Fruit fly (Drosophila melanogaster): ENCODE results near the gene CG14926.
A peak's percentile ranks its signal among the peaks of the same experiment; 100 is the strongest.

CG14926 gene

dm6 chr2L:11343218-11343617 is at the start of gene CG14926:
Gene CG14926 (minus strand): TSS chr2L:11343318.
- TF ChIP-seq CG34406 (GFP tag; optimal IDR thresholded peaks at IDR 0.05) (no peak), fd59A (GFP tag; optimal IDR thresholded peaks at IDR 0.05) (no peak), CG3919 (GFP tag; optimal IDR thresholded peaks at IDR 0.05) (no peak), vri (GFP tag; optimal IDR thresholded peaks at IDR 0.05) (no peak), fd85E (GFP tag; optimal IDR thresholded peaks at IDR 0.05) (no peak), Hr4 (GFP tag; optimal IDR thresholded peaks at IDR 0.05) (no peak), Lpt (GFP tag; optimal IDR thresholded peaks at IDR 0.05) (no peak), CG6854 (GFP tag; optimal IDR thresholded peaks at IDR 0.05) (no peak), lz (GFP tag; optimal IDR thresholded peaks at IDR 0.05) (no peak), Hr38 (GFP tag; optimal IDR thresholded peaks at IDR 0.05) (no peak)

DNA sequence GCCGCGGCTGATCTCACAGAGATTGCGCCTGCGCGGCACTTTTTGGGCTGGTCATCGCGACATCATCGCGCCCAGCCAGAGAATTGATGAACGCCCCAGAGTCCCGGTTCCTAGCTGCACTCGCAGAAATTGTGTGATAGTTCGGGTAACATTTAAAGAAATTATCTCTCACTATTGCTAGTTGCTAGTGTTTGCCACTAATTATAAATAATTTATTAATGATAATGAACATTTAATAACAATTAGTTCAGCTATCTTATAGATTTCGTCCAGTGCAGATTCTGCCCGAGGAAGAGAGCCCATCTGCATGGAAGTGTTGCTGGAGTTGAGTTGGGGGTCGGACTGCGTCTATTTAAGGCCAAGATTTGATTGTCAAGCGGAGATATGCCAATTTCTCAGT is 44.6 kb upstream of the CG14926 start:
- TF ChIP-seq Ets21C (GFP tag; optimal IDR thresholded peaks at IDR 0.05) (no peak), dac (GFP tag; optimal IDR thresholded peaks at IDR 0.05) (no peak), svp (GFP tag) (peak; percentile 32), CG6163 (GFP tag; IDR thresholded peaks at IDR 0.05) (peak; percentile 69), spab (GFP tag; optimal IDR thresholded peaks at IDR 0.05) (no peak), CG10669 (GFP tag; optimal IDR thresholded peaks at IDR 0.05) (peak; percentile 28), fd85E (GFP tag; optimal IDR thresholded peaks at IDR 0.05) (no peak), ss (GFP tag; optimal IDR thresholded peaks at IDR 0.05) (peak; percentile 3 to 18), CG3919 (GFP tag; optimal IDR thresholded peaks at IDR 0.05) (peak; percentile 5), Hr4 (GFP tag; optimal IDR thresholded peaks at IDR 0.05) (no peak), Eip78C (GFP tag) (peak; percentile 66), topi (GFP tag; optimal IDR thresholded peaks at IDR 0.05) (no peak), CG3032 (tag; optimal IDR thresholded peaks at IDR 0.05) (peak; percentile 31), Eip75B (GFP tag; optimal IDR thresholded peaks at IDR 0.05) (no peak), Eip93F (GFP tag; optimal IDR thresholded peaks at IDR 0.05) (no peak), CG10631 (GFP tag; optimal IDR thresholded peaks at IDR 0.05) (peak; percentile 31), salr (GFP tag; optimal IDR thresholded peaks at IDR 0.05) (peak in 1 of 2 experiments; percentile 59), eg (GFP tag; IDR thresholded peaks at IDR 0.05) (0 out of 3 replicates have a peak, but pooled peaks have one; percentile 13), fkh (GFP tag; optimal IDR thresholded peaks at IDR 0.05) (no peak), dsx (GFP tag; optimal IDR thresholded peaks at IDR 0.05; ENCODE audit: poor library complexity, severe bottlenecking) (peak; percentile 38), CG32006 (GFP tag; optimal IDR thresholded peaks at IDR 0.05) (no peak), Ets96B (tag; optimal IDR thresholded peaks at IDR 0.05) (peak; percentile 24), Blimp-1 (GFP tag; optimal IDR thresholded peaks at IDR 0.05) (no peak), CG8632 (GFP tag; optimal IDR thresholded peaks at IDR 0.05) (no peak), pdm3 (GFP tag; optimal IDR thresholded peaks at IDR 0.05) (no peak), cyc (GFP tag; optimal IDR thresholded peaks at IDR 0.05) (no peak), CG1621 (tag; optimal IDR thresholded peaks at IDR 0.05) (no peak)

- TF ChIP-seq CG16779 (tag; optimal IDR thresholded peaks at IDR 0.05) (no peak), CG8632 (GFP tag; optimal IDR thresholded peaks at IDR 0.05) (peak; percentile 14), achi (GFP tag; optimal IDR thresholded peaks at IDR 0.05) (peak; percentile 59), eg (GFP tag; IDR thresholded peaks at IDR 0.05) (peak; percentile 70), acj6 (GFP tag; optimal IDR thresholded peaks at IDR 0.05) (peak; percentile 46), CG6276 (GFP tag; optimal IDR thresholded peaks at IDR 0.05) (peak; percentile 51), Lpt (GFP tag; optimal IDR thresholded peaks at IDR 0.05) (peak; percentile 61), CG11902 (GFP tag; optimal IDR thresholded peaks at IDR 0.05) (peak; percentile 26), CG3032 (tag; optimal IDR thresholded peaks at IDR 0.05) (peak; percentile 66), cyc (GFP tag; optimal IDR thresholded peaks at IDR 0.05) (peak; percentile 29), CG6854 (GFP tag; optimal IDR thresholded peaks at IDR 0.05) (no peak), dsx (GFP tag; optimal IDR thresholded peaks at IDR 0.05; ENCODE audit: poor library complexity, severe bottlenecking) (peak; percentile 56), Eip93F (GFP tag; optimal IDR thresholded peaks at IDR 0.05) (no peak), topi (GFP tag; optimal IDR thresholded peaks at IDR 0.05) (peak; percentile 54), CG4318 (GFP tag; optimal IDR thresholded peaks at IDR 0.05) (peak; percentile 50), Sox102F (GFP tag; optimal IDR thresholded peaks at IDR 0.05) (peak; percentile 56), CG32006 (GFP tag; optimal IDR thresholded peaks at IDR 0.05) (peak; percentile 69), OdsH (GFP tag; optimal IDR thresholded peaks at IDR 0.05) (peak; percentile 43), CG8119 (GFP tag; IDR thresholded peaks at IDR 0.05) (peak; percentile 65; the same call in 2 of the 3 replicates), CG31627 (GFP tag; optimal IDR thresholded peaks at IDR 0.05) (peak; percentile 20), CG11294 (GFP tag; IDR thresholded peaks at IDR 0.05) (no peak), Sox15 (GFP tag; optimal IDR thresholded peaks at IDR 0.05) (peak; percentile 6), vri (GFP tag; optimal IDR thresholded peaks at IDR 0.05) (peak; percentile 21), esn (GFP tag; optimal IDR thresholded peaks at IDR 0.05) (peak; percentile 52)
These were observed 43.4 kb upstream of the CG14926 start for dm6 chr2L:11386379-11387017.

Measured in whole organism, prepupa.